Fruit fly (Drosophila melanogaster) whole organism, embryonic: ENCODE results near the gene CG31974.

Experiments
- Aef1 ChIP-seq: fragments of 200-800 bp; sonication (Bioruptor generic); IDR thresholded peaks from 3 replicates; pipeline ENCODE4 v1.3.6; 2022; ENCODE audit warnings: missing biosample characterization, missing genetic modification characterization
- Asciz ChIP-seq: fragments of 200-800 bp; sonication (Bioruptor generic); optimal IDR thresholded peaks from 2 replicates; lab custom pipeline; 2017; ENCODE audit warnings: missing biosample characterization, mild to moderate bottlenecking, missing genetic modification characterization, missing genetic modification reagents
- BtbVII ChIP-seq: fragments of 200-800 bp; sonication (Bioruptor generic); optimal IDR thresholded peaks from 3 replicates; lab custom pipeline; 2017; ENCODE audit warnings: missing biosample characterization, mild to moderate bottlenecking, missing genetic modification characterization
- Bteb2 ChIP-seq: fragments of 200-800 bp; sonication (Bioruptor generic); optimal IDR thresholded peaks from 2 replicates; lab custom pipeline; 2016; ENCODE audit warnings: missing biosample characterization, missing genetic modification characterization
- CG10267 ChIP-seq: fragments of 200-800 bp; sonication (Bioruptor generic); optimal IDR thresholded peaks from 2 replicates; lab custom pipeline; 2018; ENCODE audit warnings: missing biosample characterization, mild to moderate bottlenecking, missing genetic modification characterization, moderate library complexity
- CG10366 ChIP-seq: fragments of 200-800 bp; sonication (Bioruptor generic); IDR thresholded peaks from 2 replicates; pipeline ENCODE4 v1.3.6; 2022; ENCODE audit warnings: missing biosample characterization, missing genetic modification characterization
- CG10959 ChIP-seq: fragments of 200-800 bp; sonication (Bioruptor generic); IDR thresholded peaks from 2 replicates; pipeline ENCODE4 v1.3.6; 2022; ENCODE audit warnings: missing biosample characterization, missing genetic modification characterization
- CG10979 ChIP-seq: fragments of 200-800 bp; sonication (Bioruptor generic); optimal IDR thresholded peaks from 2 replicates; lab custom pipeline; 2018; ENCODE audit warnings: missing biosample characterization, mild to moderate bottlenecking, missing genetic modification characterization, moderate library complexity
- CG11398 ChIP-seq: fragments of 200-800 bp; sonication (Bioruptor generic); optimal IDR thresholded peaks from 2 replicates; lab custom pipeline; 2016; ENCODE audit warnings: missing biosample characterization, missing genetic modification characterization
- CG14667 ChIP-seq: fragments of 200-800 bp; sonication (Bioruptor generic); IDR thresholded peaks from 2 replicates; pipeline ENCODE4 v1.3.6; 2022; ENCODE audit warnings: missing biosample characterization, missing genetic modification characterization
- CG15011 ChIP-seq: fragments of 200-800 bp; sonication (Bioruptor generic); optimal IDR thresholded peaks from 3 replicates; lab custom pipeline; 2018; ENCODE audit warnings: missing biosample characterization, mild to moderate bottlenecking, missing genetic modification characterization
- CG1529 ChIP-seq: fragments of 200-800 bp; sonication (Bioruptor generic); optimal IDR thresholded peaks from 3 replicates; lab custom pipeline; 2018; ENCODE audit warnings: missing biosample characterization, missing genetic modification characterization
- CG16779 ChIP-seq: fragments of 200-800 bp; sonication (Bioruptor generic); IDR thresholded peaks from 2 replicates; pipeline ENCODE4 v1.3.6; 2022; ENCODE audit warnings: missing biosample characterization, missing genetic modification characterization
- CG16863 ChIP-seq: fragments of 200-800 bp; sonication (Bioruptor generic); optimal IDR thresholded peaks from 3 replicates; lab custom pipeline; 2016; ENCODE audit warnings: missing biosample characterization, missing genetic modification characterization
- CG17612 ChIP-seq: fragments of 200-800 bp; sonication (Bioruptor generic); IDR thresholded peaks from 2 replicates; pipeline ENCODE4 v1.3.6; 2022; ENCODE audit warnings: missing biosample characterization, missing genetic modification characterization
- CG30403 ChIP-seq: fragments of 200-800 bp; sonication (Bioruptor generic); optimal IDR thresholded peaks from 3 replicates; lab custom pipeline; 2016; ENCODE audit warnings: missing biosample characterization, missing genetic modification characterization
- CG31224 ChIP-seq: fragments of 200-800 bp; sonication (Bioruptor generic); IDR thresholded peaks from 2 replicates; pipeline ENCODE4 v1.3.6; 2022; ENCODE audit warnings: missing biosample characterization, missing genetic modification characterization
- CG31365 ChIP-seq: fragments of 200-800 bp; sonication (Bioruptor generic); optimal IDR thresholded peaks from 2 replicates; lab custom pipeline; 2018; ENCODE audit warnings: missing biosample characterization, mild to moderate bottlenecking, missing genetic modification characterization
- CG3163 ChIP-seq: fragments of 200-800 bp; sonication (Bioruptor generic); optimal IDR thresholded peaks from 3 replicates; lab custom pipeline; 2016; ENCODE audit warnings: missing biosample characterization, missing genetic modification characterization
- CG3726 ChIP-seq: fragments of 200-800 bp; sonication (Bioruptor generic); IDR thresholded peaks from 3 replicates; pipeline ENCODE4, ENCODE4 v1.3.6; 2022; ENCODE audit warnings: missing biosample characterization, missing genetic modification characterization
- CG3838 ChIP-seq: fragments of 200-800 bp; sonication (Bioruptor generic); optimal IDR thresholded peaks from 3 replicates; lab custom pipeline; 2016; ENCODE audit warnings: missing biosample characterization, missing genetic modification characterization
- CG43689 ChIP-seq: fragments of 200-800 bp; sonication (Bioruptor generic); IDR thresholded peaks from 2 replicates; pipeline ENCODE4 v1.3.6; 2022; ENCODE audit warnings: missing biosample characterization, missing genetic modification characterization
- CG4730 ChIP-seq: fragments of 200-800 bp; sonication (Bioruptor generic); IDR thresholded peaks from 2 replicates; pipeline ENCODE4 v1.3.6; 2022; ENCODE audit warnings: missing biosample characterization, missing genetic modification characterization
- CG6254 ChIP-seq: fragments of 200-800 bp; sonication (Bioruptor generic); optimal IDR thresholded peaks from 3 replicates; lab custom pipeline; 2017; ENCODE audit warnings: mild to moderate bottlenecking, missing biosample characterization, missing genetic modification reagents, missing genetic modification characterization
- CG7556 ChIP-seq: fragments of 200-800 bp; sonication (Bioruptor generic); optimal IDR thresholded peaks from 2 replicates; lab custom pipeline; 2017; ENCODE audit warnings: missing biosample characterization, mild to moderate bottlenecking, missing genetic modification characterization
- CG9797 ChIP-seq: fragments of 200-800 bp; sonication (Bioruptor generic); optimal IDR thresholded peaks from 3 replicates; lab custom pipeline; 2018; ENCODE audit warnings: missing biosample characterization, mild to moderate bottlenecking, missing genetic modification characterization
- D19A ChIP-seq: fragments of 200-800 bp; optimal IDR thresholded peaks from 3 replicates; lab custom pipeline; 2019; ENCODE audit warnings: missing biosample characterization, mild to moderate bottlenecking, missing genetic modification characterization, moderate library complexity
- ERR ChIP-seq: fragments of 200-800 bp; sonication (Bioruptor generic); optimal IDR thresholded peaks from 2 replicates; lab custom pipeline; 2016; ENCODE audit warnings: missing biosample characterization, missing genetic modification characterization
- HLH54F ChIP-seq: fragments of 200-800 bp; sonication (Bioruptor generic); optimal IDR thresholded peaks from 3 replicates; lab custom pipeline; 2016; ENCODE audit warnings: missing biosample characterization, missing genetic modification characterization
- HmgZ ChIP-seq: fragments of 200-800 bp; sonication (Bioruptor generic); optimal IDR thresholded peaks from 2 replicates; lab custom pipeline; 2018; ENCODE audit warnings: missing biosample characterization, mild to moderate bottlenecking, missing genetic modification characterization
- Hr78 ChIP-seq, 2 experiments: fragments of 200-800 bp in 1 of 2; fragments of >200 bp in 1 of 2; sonication (Bioruptor generic) in 1 of 2; optimal IDR thresholded peaks; 2 replicates each; lab custom pipeline; 2017 to 2019; ENCODE audit warnings: missing biosample characterization in 2 of 2, missing genetic modification characterization in 2 of 2, mild to moderate bottlenecking in 1 of 2, moderate library complexity in 1 of 2
- Hsf ChIP-seq: fragments of 200-800 bp; sonication (Bioruptor generic); optimal IDR thresholded peaks from 3 replicates; lab custom pipeline; 2016; ENCODE audit warnings: missing biosample characterization, missing genetic modification characterization
- NC2β ChIP-seq: fragments of 200-800 bp; sonication (Bioruptor generic); optimal IDR thresholded peaks from 2 replicates; lab custom pipeline; 2016; ENCODE audit warnings: missing biosample characterization, missing genetic modification characterization
- Nf-YA ChIP-seq: fragments of 200-800 bp; sonication (Bioruptor generic); IDR thresholded peaks from 2 replicates; pipeline ENCODE4 v1.3.6; 2022; ENCODE audit warnings: missing biosample characterization, missing genetic modification characterization
- PHDP ChIP-seq: fragments of 200-800 bp; sonication (Bioruptor generic); optimal IDR thresholded peaks from 3 replicates; lab custom pipeline; 2018; ENCODE audit warnings: missing biosample characterization, mild to moderate bottlenecking, missing genetic modification characterization, moderate library complexity
- bigmax ChIP-seq: fragments of 200-800 bp; sonication (Bioruptor generic); optimal IDR thresholded peaks from 2 replicates; lab custom pipeline; 2018; ENCODE audit warnings: missing biosample characterization, mild to moderate bottlenecking, missing genetic modification characterization
- bsh ChIP-seq, 2 experiments: fragments of 200-800 bp; sonication (Bioruptor generic); optimal IDR thresholded peaks; 2 replicates each; lab custom pipeline; 2017 to 2018; ENCODE audit warnings: mild to moderate bottlenecking in 2 of 2, missing biosample characterization in 2 of 2, missing genetic modification characterization in 2 of 2, moderate library complexity in 1 of 2
- btn ChIP-seq: fragments of 200-800 bp; sonication (Bioruptor generic); optimal IDR thresholded peaks from 2 replicates; lab custom pipeline; 2016; ENCODE audit warnings: missing biosample characterization, missing genetic modification characterization
- caup ChIP-seq: fragments of 200-800 bp; sonication (Bioruptor generic); optimal IDR thresholded peaks from 3 replicates; lab custom pipeline; 2017; ENCODE audit warnings: missing biosample characterization, mild to moderate bottlenecking, missing genetic modification characterization, moderate library complexity; ENCODE audit not compliant: severe bottlenecking
- chn ChIP-seq: fragments of 200-800 bp; sonication (Bioruptor generic); optimal IDR thresholded peaks from 2 replicates; lab custom pipeline; 2016; ENCODE audit warnings: missing biosample characterization, missing genetic modification characterization
- gcm ChIP-seq: fragments of 200-800 bp; sonication (Bioruptor generic); optimal IDR thresholded peaks from 2 replicates; lab custom pipeline; 2019; ENCODE audit warnings: missing biosample characterization, mild to moderate bottlenecking, missing genetic modification characterization, moderate library complexity
- lilli ChIP-seq: fragments of 200-800 bp; sonication (Bioruptor generic); optimal IDR thresholded peaks from 3 replicates; lab custom pipeline; 2016; ENCODE audit warnings: missing biosample characterization, missing genetic modification characterization
- nerfin-2 ChIP-seq: fragments of 200-800 bp; sonication (Bioruptor generic); IDR thresholded peaks from 2 replicates; pipeline ENCODE4 v1.3.6; 2022; ENCODE audit warnings: missing biosample characterization, missing genetic modification characterization; ENCODE audit not compliant: partially characterized antibody
- otp ChIP-seq: fragments of 200-800 bp; sonication (Bioruptor generic); IDR thresholded peaks from 3 replicates; pipeline ENCODE4, ENCODE4 v1.3.6; 2022; ENCODE audit warnings: missing biosample characterization, missing genetic modification characterization
- stwl ChIP-seq: fragments of 200-800 bp; sonication (Bioruptor generic); optimal IDR thresholded peaks from 3 replicates; lab custom pipeline; 2018; ENCODE audit warnings: missing biosample characterization, mild to moderate bottlenecking, missing genetic modification characterization, moderate library complexity
- tll ChIP-seq, 2 experiments: fragments of 200-800 bp in 1 of 2; fragments of >200 bp in 1 of 2; sonication (Bioruptor generic) in 1 of 2; optimal IDR thresholded peaks; 2 replicates each; lab custom pipeline; 2017 to 2019; ENCODE audit warnings: missing biosample characterization in 2 of 2, missing genetic modification characterization in 2 of 2, mild to moderate bottlenecking in 1 of 2, moderate library complexity in 1 of 2
- vnd ChIP-seq: fragments of 200-800 bp; sonication (Bioruptor generic); IDR thresholded peaks from 3 replicates; pipeline ENCODE4 v1.3.6; 2022; ENCODE audit warnings: missing biosample characterization, missing genetic modification characterization; ENCODE audit not compliant: partially characterized antibody
- zfh2 ChIP-seq: fragments of 200-800 bp; sonication (Bioruptor generic); optimal IDR thresholded peaks from 2 replicates; lab custom pipeline; 2016; ENCODE audit warnings: missing biosample characterization, missing genetic modification characterization

CG31974 gene

DNA sequence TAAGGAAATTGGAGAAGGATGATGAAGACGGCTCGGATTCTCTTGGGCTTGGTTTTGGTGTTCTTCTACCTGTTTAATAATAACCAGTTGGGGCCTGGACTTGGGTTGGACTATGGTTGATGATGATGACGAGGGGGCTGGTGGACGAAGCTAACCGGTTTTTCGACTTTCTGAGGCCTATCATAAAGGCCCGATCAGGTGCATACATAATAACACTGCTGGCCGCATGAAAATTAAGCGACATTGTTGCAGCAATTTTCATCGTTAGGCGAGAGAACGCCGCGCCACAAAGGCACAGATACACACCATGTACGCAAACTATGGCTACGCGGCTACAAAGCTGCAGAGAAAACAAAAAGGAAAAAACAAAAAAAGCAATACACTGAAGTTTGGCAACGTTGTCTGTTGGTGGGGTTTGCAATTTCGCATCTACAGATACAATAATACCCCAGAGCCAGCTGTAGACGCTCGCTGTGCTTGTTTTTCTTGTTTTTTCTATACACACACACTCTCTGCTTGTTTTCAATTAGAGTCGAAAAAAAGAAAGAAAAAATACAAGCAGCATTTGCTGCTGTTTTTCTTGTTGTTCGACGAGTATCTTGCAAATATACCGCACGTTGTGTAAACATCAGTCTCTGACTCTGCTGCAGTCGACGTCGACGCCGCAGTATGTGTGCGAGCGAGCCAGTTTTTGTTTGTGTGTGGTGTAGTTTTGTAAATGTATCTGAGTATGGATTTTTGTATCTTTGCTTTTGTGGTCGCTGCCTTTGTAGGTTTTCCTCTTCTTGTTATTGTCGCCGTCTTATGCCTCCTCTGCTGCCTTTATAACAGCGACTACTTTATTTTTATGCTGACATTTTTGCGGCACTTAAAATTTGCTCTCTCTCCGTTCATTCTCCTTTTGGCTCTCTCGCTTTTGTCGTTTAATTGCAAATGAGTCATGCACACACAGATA lies 23.5 kb upstream of the CG31974 start (continued):
- peak; percentile 92 for TF ChIP-seq caup (GFP tag; lab: Kevin White, UChicago)
- TF ChIP-seq CG16779 (GFP tag; lab: Robert Waterston, UW) = no peak
- TF ChIP-seq bsh (GFP tag; optimal IDR thresholded peaks at IDR 0.05; lab: Kevin White, UChicago) = peak; percentile 43 to 100
- peak; percentile 45 for TF ChIP-seq zfh2
- TF ChIP-seq CG6254 = peak; percentile 41
- peak; percentile 43 for TF ChIP-seq CG10979 (tag; lab: Kevin White, UChicago)
- no peak for TF ChIP-seq Aef1 (GFP tag; lab: Robert Waterston, UW)
- TF ChIP-seq Asciz (GFP tag; lab: Kevin White, UChicago) = peak; percentile 86
- TF ChIP-seq CG9797 (GFP tag; lab: Kevin White, UChicago) = no peak
- TF ChIP-seq CG31224 = no peak
- peak; percentile 27 for TF ChIP-seq CG30403 (GFP tag; lab: Kevin White, UChicago)
- peak; percentile 55 for TF ChIP-seq CG1529 (GFP tag; lab: Kevin White, UChicago)
- peak; percentile 54 for TF ChIP-seq lilli (GFP tag; lab: Kevin White, UChicago)
- TF ChIP-seq vnd = no peak
- TF ChIP-seq CG11398 (GFP tag; lab: Kevin White, UChicago) = peak; percentile 69
- TF ChIP-seq nerfin-2 (GFP tag; lab: Robert Waterston, UW) = no peak
- TF ChIP-seq CG17612 (GFP tag; lab: Robert Waterston, UW) = no peak
- peak; percentile 81 for TF ChIP-seq CG15011
- TF ChIP-seq Hsf (GFP tag; lab: Kevin White, UChicago) = peak; percentile 30
- peak; percentile 26 for TF ChIP-seq CG10267 (tag; lab: Kevin White, UChicago)
- no peak for TF ChIP-seq otp (GFP tag; lab: Robert Waterston, UW)
- no peak for TF ChIP-seq Nf-YA (GFP tag; lab: Robert Waterston, UW)
- TF ChIP-seq Bteb2 (GFP tag; lab: Kevin White, UChicago) = peak; percentile 34
- TF ChIP-seq D19A (tag; lab: Kevin White, UChicago) = peak; percentile 37
- no peak for TF ChIP-seq CG43689 (GFP tag; lab: Robert Waterston, UW)
- no peak for TF ChIP-seq CG14667 (GFP tag; lab: Robert Waterston, UW)
- TF ChIP-seq btn (GFP tag; lab: Kevin White, UChicago) = peak; percentile 55
- TF ChIP-seq bigmax = peak; percentile 58
- TF ChIP-seq CG10366 (GFP tag; lab: Robert Waterston, UW) = no peak
- TF ChIP-seq gcm (GFP tag; lab: Kevin White, UChicago) = peak; percentile 52
- no peak for TF ChIP-seq CG10959 (GFP tag; lab: Robert Waterston, UW)
- peak; percentile 42 for TF ChIP-seq CG3163
- peak; percentile 60 for TF ChIP-seq NC2β (GFP tag; lab: Kevin White, UChicago)
- peak; percentile 68 for TF ChIP-seq CG16863 (GFP tag; lab: Kevin White, UChicago)
- TF ChIP-seq CG3838 (GFP tag; lab: Kevin White, UChicago) = peak; percentile 62
- TF ChIP-seq tll (GFP tag; optimal IDR thresholded peaks at IDR 0.05; lab: Kevin White, UChicago) = peak in 1 of 2 experiments; percentile 94
- peak in 1 of 2 experiments; percentile 15 for TF ChIP-seq Hr78 (GFP tag; optimal IDR thresholded peaks at IDR 0.05; lab: Kevin White, UChicago)
- TF ChIP-seq HmgZ = peak; percentile 89
- TF ChIP-seq ERR (GFP tag; lab: Kevin White, UChicago) = peak; percentile 53
- peak; percentile 82 for TF ChIP-seq CG31365 (tag; lab: Kevin White, UChicago)
- peak; percentile 80 for TF ChIP-seq CG7556 (GFP tag; lab: Kevin White, UChicago)
- peak; percentile 88 for TF ChIP-seq BtbVII (GFP tag; lab: Kevin White, UChicago)
- peak; percentile 38 for TF ChIP-seq chn (GFP tag; lab: Kevin White, UChicago)
- TF ChIP-seq CG3726 (GFP tag; lab: Robert Waterston, UW) = no peak
- peak; percentile 81 for TF ChIP-seq PHDP (tag; lab: Kevin White, UChicago)
- TF ChIP-seq HLH54F (GFP tag; lab: Kevin White, UChicago) = peak; percentile 49
- TF ChIP-seq CG4730 (GFP tag; lab: Robert Waterston, UW) = no peak
- TF ChIP-seq stwl = no peak
